Fruit fly (Drosophila melanogaster) whole organism, embryonic: ENCODE data around the gene Gr28a.

Experiments
- Antp ChIP-seq: fragments of 200-800 bp; sonication (Bioruptor generic); optimal IDR thresholded peaks from 3 replicates; lab custom pipeline; 2016; ENCODE audit warnings: missing biosample characterization, missing genetic modification characterization
- CG10462 ChIP-seq: fragments of 200-800 bp; sonication (Bioruptor generic); optimal IDR thresholded peaks from 2 replicates; lab custom pipeline; 2016; ENCODE audit warnings: missing biosample characterization, missing genetic modification characterization
- CG10543 ChIP-seq: fragments of 200-800 bp; sonication (Bioruptor generic); optimal IDR thresholded peaks from 3 replicates; lab custom pipeline; 2017; ENCODE audit warnings: missing biosample characterization, mild to moderate bottlenecking, missing genetic modification characterization, moderate library complexity
- CG12744 ChIP-seq: fragments of 200-800 bp; sonication (Bioruptor generic); optimal IDR thresholded peaks from 2 replicates; lab custom pipeline; 2016; ENCODE audit warnings: missing biosample characterization, missing genetic modification characterization
- CG13894 ChIP-seq: fragments of 200-800 bp; sonication (Bioruptor generic); optimal IDR thresholded peaks from 3 replicates; lab custom pipeline; 2018; ENCODE audit warnings: missing biosample characterization, mild to moderate bottlenecking, missing genetic modification characterization, moderate library complexity
- CG1602 ChIP-seq: fragments of 200-800 bp; sonication (Bioruptor generic); optimal IDR thresholded peaks from 3 replicates; lab custom pipeline; 2016; ENCODE audit warnings: missing biosample characterization, missing genetic modification characterization
- CG1603 ChIP-seq: fragments of 200-800 bp; sonication (Bioruptor generic); optimal IDR thresholded peaks from 2 replicates; lab custom pipeline; 2019; ENCODE audit warnings: missing biosample characterization, mild to moderate bottlenecking, missing genetic modification characterization, moderate library complexity
- CG3281 ChIP-seq: fragments of 200-800 bp; sonication (Bioruptor generic); optimal IDR thresholded peaks from 3 replicates; lab custom pipeline; 2017; ENCODE audit warnings: missing biosample characterization, mild to moderate bottlenecking, missing genetic modification characterization
- CG34422 ChIP-seq: fragments of 200-800 bp; sonication (Bioruptor generic); IDR thresholded peaks from 3 replicates; pipeline ENCODE4 v1.3.6; 2022; ENCODE audit warnings: missing biosample characterization, missing genetic modification characterization
- CG4617 ChIP-seq: fragments of 200-800 bp; sonication (Bioruptor generic); optimal IDR thresholded peaks from 3 replicates; lab custom pipeline; 2016; ENCODE audit warnings: missing biosample characterization, missing genetic modification characterization, borderline replicate concordance
- CG4820 ChIP-seq: fragments of 200-800 bp; sonication (Bioruptor generic); optimal IDR thresholded peaks from 3 replicates; lab custom pipeline; 2016; ENCODE audit warnings: missing biosample characterization, missing genetic modification characterization
- CG9437 ChIP-seq: fragments of 200-800 bp; sonication (Bioruptor generic); optimal IDR thresholded peaks from 2 replicates; lab custom pipeline; 2018; ENCODE audit warnings: missing biosample characterization, mild to moderate bottlenecking, missing genetic modification characterization
- CG9609 ChIP-seq: fragments of 200-800 bp; sonication (Bioruptor generic); optimal IDR thresholded peaks from 3 replicates; lab custom pipeline; 2016; ENCODE audit warnings: missing biosample characterization, missing genetic modification characterization
- CG9876 ChIP-seq: fragments of 200-800 bp; sonication (Bioruptor generic); optimal IDR thresholded peaks from 2 replicates; lab custom pipeline; 2016; ENCODE audit warnings: missing biosample characterization, missing genetic modification characterization
- D19A ChIP-seq: fragments of 200-800 bp; optimal IDR thresholded peaks from 3 replicates; lab custom pipeline; 2019; ENCODE audit warnings: missing biosample characterization, mild to moderate bottlenecking, missing genetic modification characterization, moderate library complexity
- Dp ChIP-seq: fragments of 200-800 bp; sonication (Bioruptor generic); optimal IDR thresholded peaks from 2 replicates; lab custom pipeline; 2018; ENCODE audit warnings: missing biosample characterization, mild to moderate bottlenecking, missing genetic modification characterization, moderate library complexity
- E2f1 ChIP-seq: fragments of 200-800 bp; sonication (Bioruptor generic); IDR thresholded peaks from 2 replicates; pipeline ENCODE4 v1.3.6; 2022; ENCODE audit warnings: missing biosample characterization, missing genetic modification characterization
- Fer2 ChIP-seq: fragments of 200-800 bp; sonication (Bioruptor generic); optimal IDR thresholded peaks from 2 replicates; lab custom pipeline; 2018; ENCODE audit warnings: missing biosample characterization, mild to moderate bottlenecking, missing genetic modification characterization, moderate library complexity
- HLHmδ ChIP-seq: fragments of 200-800 bp; sonication (Bioruptor generic); optimal IDR thresholded peaks from 2 replicates; lab custom pipeline; 2018; ENCODE audit warnings: missing biosample characterization, mild to moderate bottlenecking, missing genetic modification characterization, moderate library complexity
- Hey ChIP-seq: fragments of 200-800 bp; sonication (Bioruptor generic); optimal IDR thresholded peaks from 3 replicates; lab custom pipeline; 2018; ENCODE audit warnings: missing biosample characterization, mild to moderate bottlenecking, missing genetic modification characterization
- Kr ChIP-seq: fragments of 200-800 bp; sonication (Bioruptor generic); optimal IDR thresholded peaks from 2 replicates; lab custom pipeline; 2017; ENCODE audit warnings: missing biosample characterization, mild to moderate bottlenecking, missing genetic modification characterization
- Neu2 ChIP-seq: fragments of 200-800 bp; sonication (Bioruptor generic); optimal IDR thresholded peaks from 3 replicates; lab custom pipeline; 2016; ENCODE audit warnings: missing biosample characterization, missing genetic modification characterization, borderline replicate concordance
- Rfx ChIP-seq: fragments of 200-800 bp; sonication (Bioruptor generic); IDR thresholded peaks from 2 replicates; pipeline ENCODE4 v1.3.6; 2022; ENCODE audit warnings: missing biosample characterization, missing genetic modification characterization
- Sox102F ChIP-seq: fragments of 200-800 bp; sonication (Bioruptor generic); optimal IDR thresholded peaks from 2 replicates; lab custom pipeline; 2018; ENCODE audit warnings: missing biosample characterization, mild to moderate bottlenecking, missing genetic modification characterization, moderate library complexity
- Spps ChIP-seq: fragments of 200-800 bp; sonication (Bioruptor generic); optimal IDR thresholded peaks from 2 replicates; lab custom pipeline; 2018; ENCODE audit warnings: missing biosample characterization, mild to moderate bottlenecking, missing genetic modification characterization
- Stat92E ChIP-seq, 3 experiments: fragments of >200 bp in 2 of 3; fragments of 200-800 bp in 1 of 3; sonication (Bioruptor generic) in 1 of 3; optimal IDR thresholded peaks; 2 replicates each; lab custom pipeline; 2017 to 2019; ENCODE audit warnings: missing biosample characterization in 3 of 3, missing genetic modification characterization in 3 of 3, mild to moderate bottlenecking in 1 of 3, moderate library complexity in 1 of 3
- Trl ChIP-seq, 3 experiments: fragments of >200 bp in 2 of 3; fragments of 200-800 bp in 1 of 3; sonication (Bioruptor generic) in 1 of 3; optimal IDR thresholded peaks; 2 replicates in 1 of 3; 3 replicates in 2 of 3; lab custom pipeline; 2016 to 2017; ENCODE audit warnings: missing biosample characterization in 1 of 3, missing genetic modification characterization in 1 of 3
- YL-1 ChIP-seq: fragments of 200-800 bp; sonication (Bioruptor generic); optimal IDR thresholded peaks from 3 replicates; lab custom pipeline; 2017; ENCODE audit warnings: missing biosample characterization, mild to moderate bottlenecking, missing genetic modification characterization
- abd-A ChIP-seq: fragments of 200-800 bp; sonication (Bioruptor generic); optimal IDR thresholded peaks from 3 replicates; lab custom pipeline; 2019; ENCODE audit warnings: missing biosample characterization, mild to moderate bottlenecking, missing genetic modification characterization, moderate library complexity
- btn ChIP-seq: fragments of 200-800 bp; sonication (Bioruptor generic); optimal IDR thresholded peaks from 2 replicates; lab custom pipeline; 2016; ENCODE audit warnings: missing biosample characterization, missing genetic modification characterization
- cad ChIP-seq: fragments of >200 bp; optimal IDR thresholded peaks from 2 replicates; lab custom pipeline; 2017; ENCODE audit warnings: missing biosample characterization, missing genetic modification characterization
- croc ChIP-seq: fragments of 200-800 bp; sonication (Bioruptor generic); conservative IDR thresholded peaks from 3 replicates; pipeline ENCODE4 v1.3.6; 2022; ENCODE audit warnings: missing biosample characterization, missing genetic modification characterization
- dysf ChIP-seq: fragments of 200-800 bp; sonication (Bioruptor generic); IDR thresholded peaks from 3 replicates; pipeline ENCODE4 v1.3.6; 2022; ENCODE audit warnings: missing biosample characterization, missing genetic modification characterization
- fd3F ChIP-seq: fragments of 200-800 bp; sonication (Bioruptor generic); optimal IDR thresholded peaks from 2 replicates; lab custom pipeline; 2018; ENCODE audit warnings: missing biosample characterization, mild to moderate bottlenecking, missing genetic modification characterization, moderate library complexity
- gce ChIP-seq: fragments of 200-800 bp; sonication (Bioruptor generic); IDR thresholded peaks from 3 replicates; pipeline ENCODE4 v1.3.6; 2022; ENCODE audit warnings: missing biosample characterization, missing genetic modification characterization
- hb ChIP-seq: fragments of 200-800 bp; sonication (Bioruptor generic); IDR thresholded peaks from 3 replicates; pipeline ENCODE4 v1.3.6; 2022; ENCODE audit warnings: missing biosample characterization, missing genetic modification characterization; ENCODE audit not compliant: partially characterized antibody
- hkb ChIP-seq, 2 experiments: fragments of 200-800 bp in 1 of 2; fragments of >200 bp in 1 of 2; sonication (Bioruptor generic) in 1 of 2; IDR thresholded peaks in 1 of 2; optimal IDR thresholded peaks in 1 of 2; 2 replicates each; pipeline versions ENCODE4 v1.3.6 to Lab custom; 2017 to 2022; ENCODE audit warnings: missing biosample characterization in 1 of 2, missing genetic modification characterization in 1 of 2
- jigr1 ChIP-seq: fragments of 200-800 bp; sonication (Bioruptor generic); IDR thresholded peaks from 3 replicates; pipeline ENCODE4 v1.3.6; 2022; ENCODE audit warnings: missing biosample characterization, missing genetic modification characterization
- lab ChIP-seq: fragments of 200-800 bp; sonication (Bioruptor generic); optimal IDR thresholded peaks from 3 replicates; lab custom pipeline; 2017; ENCODE audit warnings: missing biosample characterization, missing genetic modification characterization, mild to moderate bottlenecking, moderate library complexity, missing genetic modification reagents
- mld ChIP-seq: fragments of 200-800 bp; sonication (Bioruptor generic); IDR thresholded peaks from 3 replicates; pipeline ENCODE4 v1.3.6; 2022; ENCODE audit warnings: missing biosample characterization, missing genetic modification characterization; ENCODE audit not compliant: partially characterized antibody
- pfk ChIP-seq: fragments of 200-800 bp; sonication (Bioruptor generic); optimal IDR thresholded peaks from 2 replicates; lab custom pipeline; 2018; ENCODE audit warnings: missing biosample characterization, mild to moderate bottlenecking, missing genetic modification characterization, moderate library complexity
- pho ChIP-seq: fragments of 200-800 bp; sonication (Bioruptor generic); optimal IDR thresholded peaks from 2 replicates; lab custom pipeline; 2016; ENCODE audit warnings: missing biosample characterization, missing genetic modification characterization
- sim ChIP-seq: fragments of 200-800 bp; sonication (Bioruptor generic); IDR thresholded peaks from 2 replicates; pipeline ENCODE4 v1.3.6; 2022; ENCODE audit warnings: missing biosample characterization, missing genetic modification characterization
- tap ChIP-seq: fragments of 200-800 bp; optimal IDR thresholded peaks from 3 replicates; lab custom pipeline; 2019; ENCODE audit warnings: missing biosample characterization, mild to moderate bottlenecking, missing genetic modification characterization, moderate library complexity
- tna ChIP-seq: fragments of 200-800 bp; sonication (Bioruptor generic); IDR thresholded peaks from 2 replicates; pipeline ENCODE4 v1.3.6; 2022; ENCODE audit warnings: missing biosample characterization, missing genetic modification characterization; ENCODE audit not compliant: partially characterized antibody
- tup ChIP-seq: fragments of 200-800 bp; sonication (Bioruptor generic); optimal IDR thresholded peaks from 2 replicates; lab custom pipeline; 2016; ENCODE audit warnings: missing biosample characterization, mild to moderate bottlenecking, missing genetic modification characterization, moderate library complexity
- twi ChIP-seq: fragments of 200-800 bp; optimal IDR thresholded peaks from 2 replicates; lab custom pipeline; 2019; ENCODE audit warnings: missing biosample characterization, mild to moderate bottlenecking, missing genetic modification characterization, moderate library complexity
- wek ChIP-seq: fragments of 200-800 bp; sonication (Bioruptor generic); optimal IDR thresholded peaks from 3 replicates; lab custom pipeline; 2018; ENCODE audit warnings: missing biosample characterization, mild to moderate bottlenecking, missing genetic modification characterization, moderate library complexity

The Gr28a gene

DNA sequence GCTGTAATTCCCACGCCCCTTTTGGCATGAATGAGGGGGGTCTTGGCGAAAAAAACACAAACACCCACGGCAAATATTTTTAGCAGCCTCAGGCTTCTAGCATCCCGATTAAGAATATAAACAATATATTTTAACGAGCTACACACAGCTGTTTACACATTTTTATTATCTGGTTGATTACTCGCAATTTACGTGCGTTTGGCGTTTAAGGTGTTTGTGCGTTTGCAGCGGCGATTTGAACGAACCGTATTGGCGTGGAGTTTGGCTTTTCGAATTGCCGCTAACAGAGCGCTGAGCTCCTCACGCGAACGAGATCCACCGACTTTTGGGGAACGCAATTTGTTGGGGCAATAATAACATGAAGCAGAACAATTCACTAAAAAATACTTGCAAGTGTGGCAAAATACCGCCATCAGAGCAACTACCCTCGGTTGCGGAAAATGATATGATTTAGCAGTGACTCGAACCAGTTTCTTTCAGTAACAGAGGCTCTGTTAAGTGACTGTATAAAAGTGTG is 42.0 kb upstream of the Gr28a start, which contains the start of gene Ziz (continued):
- TF ChIP-seq btn, result peak; percentile 14
- no peak for TF ChIP-seq Trl (optimal IDR thresholded peaks at IDR 0.05; lab: Kevin White, UChicago)
- peak; percentile 30 for TF ChIP-seq Trl (GFP tag; optimal IDR thresholded peaks at IDR 0.05; lab: Kevin White, UChicago)
- TF ChIP-seq E2f1 (GFP tag; lab: Robert Waterston, UW), result 0 out of 2 replicates have a peak, but pooled peaks have one; percentile 28
- peak; percentile 87 for TF ChIP-seq CG1603
- peak; percentile 51 for TF ChIP-seq CG3281 (GFP tag; lab: Kevin White, UChicago)
- TF ChIP-seq cad, result peak; percentile 4
- TF ChIP-seq hb, result no peak
- TF ChIP-seq HLHmδ (GFP tag; lab: Kevin White, UChicago), result peak; percentile 69
- TF ChIP-seq jigr1 (GFP tag; lab: Robert Waterston, UW), result no peak
- TF ChIP-seq dysf (GFP tag; lab: Robert Waterston, UW), result no peak
- peak; percentile 50 for TF ChIP-seq wek (GFP tag; lab: Kevin White, UChicago)
- no peak for TF ChIP-seq CG9876 (GFP tag; lab: Kevin White, UChicago)
- TF ChIP-seq YL-1 (GFP tag; lab: Kevin White, UChicago), result peak; percentile 20
- peak; percentile 13 for TF ChIP-seq twi
- no peak for TF ChIP-seq pfk (GFP tag; lab: Kevin White, UChicago)
- peak; percentile 73 for TF ChIP-seq lab (GFP tag; lab: Kevin White, UChicago)
- TF ChIP-seq Neu2, result no peak
- TF ChIP-seq CG10462 (GFP tag; lab: Kevin White, UChicago), result no peak
- no peak for TF ChIP-seq mld
- no peak for TF ChIP-seq pho (GFP tag; lab: Kevin White, UChicago)
- peak; percentile 2 for TF ChIP-seq Antp
- peak; percentile 76 for TF ChIP-seq CG13894 (tag; lab: Kevin White, UChicago)
- TF ChIP-seq D19A (tag; lab: Kevin White, UChicago), result peak; percentile 32
- TF ChIP-seq abd-A (tag; lab: Kevin White, UChicago), result peak; percentile 95
- TF ChIP-seq croc (GFP tag; lab: Robert Waterston, UW), result no peak
- TF ChIP-seq CG9437, result no peak
- TF ChIP-seq sim, result no peak
- TF ChIP-seq Hey (tag; lab: Kevin White, UChicago), result no peak
- TF ChIP-seq tap, result peak; percentile 27
- TF ChIP-seq gce (GFP tag; lab: Robert Waterston, UW), result peak; percentile 7; the same call in 1 of the 3 replicates
- peak in 1 of 3 experiments; percentile 69 for TF ChIP-seq Stat92E (GFP tag; optimal IDR thresholded peaks at IDR 0.05; lab: Kevin White, UChicago)
- TF ChIP-seq fd3F (GFP tag; lab: Kevin White, UChicago), result no peak
- no peak for TF ChIP-seq Sox102F (GFP tag; lab: Kevin White, UChicago)
- TF ChIP-seq CG12744 (GFP tag; lab: Kevin White, UChicago), result peak; percentile 41
- peak; percentile 17 for TF ChIP-seq CG4617 (GFP tag; lab: Kevin White, UChicago)
- TF ChIP-seq CG34422 (GFP tag; lab: Robert Waterston, UW), result peak; percentile 68; the same call in 1 of the 3 replicates
- no peak for TF ChIP-seq hkb (optimal IDR thresholded peaks at IDR 0.05; lab: Kevin White, UChicago)
- TF ChIP-seq hkb (GFP tag; IDR thresholded peaks at IDR 0.05; lab: Robert Waterston, UW), result no peak; the same call in 1 of the 2 replicates
- TF ChIP-seq Kr (GFP tag; lab: Kevin White, UChicago), result no peak
- TF ChIP-seq Spps, result no peak
- TF ChIP-seq Dp, result peak; percentile 78
- TF ChIP-seq tna (GFP tag; lab: Robert Waterston, UW), result peak; percentile 71; the same call in 1 of the 2 replicates
- TF ChIP-seq Rfx (GFP tag; lab: Robert Waterston, UW), result peak; percentile 67
- no peak for TF ChIP-seq CG1602
- no peak for TF ChIP-seq CG4820 (GFP tag; lab: Kevin White, UChicago)
- TF ChIP-seq CG10543, result peak; percentile 63
- peak; percentile 19 for TF ChIP-seq CG9609
- TF ChIP-seq Fer2, result no peak
- no peak for TF ChIP-seq tup
